Worm (Caenorhabditis elegans): ENCODE measurements around the gene znf-593.

DNA sequence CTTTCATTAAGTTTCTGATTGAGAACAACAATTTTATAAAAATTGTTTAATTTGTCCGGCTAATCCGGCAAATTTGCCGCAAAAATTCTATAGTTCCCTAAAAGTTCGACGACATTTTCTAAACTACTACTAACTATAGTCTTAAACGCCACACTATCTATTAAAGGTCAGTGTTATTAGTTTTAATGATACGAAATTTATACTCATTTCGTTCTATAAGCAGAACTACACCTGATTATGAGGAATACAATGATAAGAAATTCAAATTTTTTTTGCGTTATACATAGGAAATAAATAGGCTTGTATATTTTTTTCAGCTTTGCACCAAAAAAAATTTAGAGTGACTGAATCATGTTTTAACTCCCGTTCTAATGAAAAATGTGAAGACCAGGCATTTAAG lies 29.9 kb upstream of the znf-593 start:
- TF ChIP-seq nhr-28 (tag; optimal IDR thresholded peaks at IDR 0.05) = no peak
- no peak for TF ChIP-seq unc-120 (tag; optimal IDR thresholded peaks at IDR 0.05; ENCODE audit: poor library complexity, severe bottlenecking)
- TF ChIP-seq unc-62 (GFP tag; optimal IDR thresholded peaks at IDR 0.05) = no peak
- TF ChIP-seq ces-1 (GFP tag; optimal IDR thresholded peaks at IDR 0.05) = no peak
- no peak for TF ChIP-seq lsy-2 (tag; optimal IDR thresholded peaks at IDR 0.05)
- TF ChIP-seq elt-1 (tag; optimal IDR thresholded peaks at IDR 0.05; ENCODE audit: borderline replicate concordance, insufficient read depth) = no peak
- TF ChIP-seq pha-4 (tag; optimal IDR thresholded peaks at IDR 0.05) = no peak

Measured in whole organism, mixed stage, embryonic.